Fruit fly (Drosophila melanogaster): ENCODE data around the gene Ugt303A1.
A peak's percentile ranks its signal among the peaks of the same experiment; 100 is the strongest.

The Ugt303A1 gene

dm6 chr3R:11170146-11170545 lies 5.2 kb upstream of the Ugt303A1 start, which contains the start of gene Ugt35B1:
Gene Ugt35B1, minus strand, starts transcription at chr3R:11170246.
- no peak for TF ChIP-seq Nf-YA (GFP tag; IDR thresholded peaks at IDR 0.05)
- TF ChIP-seq mld (GFP tag; IDR thresholded peaks at IDR 0.05; ENCODE audit: partially characterized antibody), result no peak
- TF ChIP-seq Trl (optimal IDR thresholded peaks at IDR 0.05), result no peak
- no peak for TF ChIP-seq Trl (GFP tag; optimal IDR thresholded peaks at IDR 0.05)
- no peak for TF ChIP-seq Atf6 (GFP tag; IDR thresholded peaks at IDR 0.05)
- TF ChIP-seq YL-1 (GFP tag; optimal IDR thresholded peaks at IDR 0.05), result no peak
- no peak for TF ChIP-seq CG10543 (GFP tag; optimal IDR thresholded peaks at IDR 0.05)
- no peak for TF ChIP-seq ATbp (GFP tag; optimal IDR thresholded peaks at IDR 0.05)
- no peak for TF ChIP-seq CG8388 (GFP tag; optimal IDR thresholded peaks at IDR 0.05)
- TF ChIP-seq ham (GFP tag; IDR thresholded peaks at IDR 0.05), result no peak
- no peak for TF ChIP-seq Aef1 (GFP tag; IDR thresholded peaks at IDR 0.05)
- TF ChIP-seq cad (GFP tag; optimal IDR thresholded peaks at IDR 0.05), result no peak
- no peak for TF ChIP-seq p53 (GFP tag; optimal IDR thresholded peaks at IDR 0.05)
- TF ChIP-seq HLH54F (GFP tag; optimal IDR thresholded peaks at IDR 0.05), result no peak
- no peak for TF ChIP-seq hbn (GFP tag; IDR thresholded peaks at IDR 0.05; ENCODE audit: partially characterized antibody)

dm6 chr3R:11172460-11173168 lies 2.7 kb upstream of the Ugt303A1 start, which contains the start of gene Ugt35A1:
Gene Ugt35A1, minus strand, starts transcription at chr3R:11172664.
- TF ChIP-seq Hr78 (GFP tag; optimal IDR thresholded peaks at IDR 0.05), result peak in 1 of 2 experiments; percentile 1
- TF ChIP-seq lab (GFP tag; optimal IDR thresholded peaks at IDR 0.05), result peak; percentile 51
- peak; percentile 77 for TF ChIP-seq CG3163 (GFP tag; optimal IDR thresholded peaks at IDR 0.05)
- TF ChIP-seq Drgx (GFP tag; IDR thresholded peaks at IDR 0.05), result no peak
- TF ChIP-seq eve (GFP tag; optimal IDR thresholded peaks at IDR 0.05), result no peak
- peak; percentile 71 for TF ChIP-seq Jarid2 (GFP tag; optimal IDR thresholded peaks at IDR 0.05)
- no peak for TF ChIP-seq TFAM (GFP tag; optimal IDR thresholded peaks at IDR 0.05)
- 0 out of 4 replicates have a peak, but pooled peaks have one; percentile 76 for TF ChIP-seq chinmo (GFP tag; IDR thresholded peaks at IDR 0.05; ENCODE audit: partially characterized antibody)
- no peak for TF ChIP-seq Ravus (GFP tag; IDR thresholded peaks at IDR 0.05)
- TF ChIP-seq sens (GFP tag), result peak; percentile 13
- TF ChIP-seq CG13296 (GFP tag; optimal IDR thresholded peaks at IDR 0.05), result peak; percentile 10
- TF ChIP-seq Vsx1 (GFP tag; optimal IDR thresholded peaks at IDR 0.05), result peak; percentile 89
- TF ChIP-seq Pdp1 (GFP tag; optimal IDR thresholded peaks at IDR 0.05), result peak in 1 of 2 experiments; percentile 92
- TF ChIP-seq z (GFP tag; IDR thresholded peaks at IDR 0.05), result peak; percentile 61; the same call in 2 of the 3 replicates
- no peak for TF ChIP-seq CG4282 (GFP tag; optimal IDR thresholded peaks at IDR 0.05)
- TF ChIP-seq Bgb (GFP tag; IDR thresholded peaks at IDR 0.05; ENCODE audit: partially characterized antibody), result 0 out of 2 replicates have a peak, but pooled peaks have one; percentile 12
- TF ChIP-seq GATAe (GFP tag; conservative IDR thresholded peaks at IDR 0.05), result peak; percentile 44; the same call in 1 of the 2 replicates
- TF ChIP-seq CG32532 (GFP tag; IDR thresholded peaks at IDR 0.05), result peak; percentile 7; the same call in 1 of the 2 replicates
- TF ChIP-seq exex (tag; optimal IDR thresholded peaks at IDR 0.05), result peak; percentile 91
- TF ChIP-seq Trl (optimal IDR thresholded peaks at IDR 0.05), result peak; percentile 67 to 75
- no peak for TF ChIP-seq Trl (GFP tag; optimal IDR thresholded peaks at IDR 0.05)
- TF ChIP-seq sd (tag; optimal IDR thresholded peaks at IDR 0.05), result peak; percentile 66
- 0 out of 2 replicates have a peak, but pooled peaks have one; percentile 15 for TF ChIP-seq al (GFP tag; IDR thresholded peaks at IDR 0.05)
- TF ChIP-seq CG18599 (GFP tag; optimal IDR thresholded peaks at IDR 0.05), result peak; percentile 1
- TF ChIP-seq sug (tag; optimal IDR thresholded peaks at IDR 0.05), result peak; percentile 28
- TF ChIP-seq CG11456 (GFP tag; IDR thresholded peaks at IDR 0.05), result no peak
- TF ChIP-seq Rfx (GFP tag; IDR thresholded peaks at IDR 0.05), result 0 out of 2 replicates have a peak, but pooled peaks have one; percentile 7
- TF ChIP-seq fd64A (GFP tag; optimal IDR thresholded peaks at IDR 0.05), result no peak
- peak; percentile 23; the same call in 1 of the 2 replicates for TF ChIP-seq CG13287 (GFP tag; IDR thresholded peaks at IDR 0.05; ENCODE audit: partially characterized antibody)
- 0 out of 3 replicates have a peak, but pooled peaks have one; percentile 12 for TF ChIP-seq otp (GFP tag; IDR thresholded peaks at IDR 0.05)
- no peak for TF ChIP-seq her (GFP tag; optimal IDR thresholded peaks at IDR 0.05)
- peak; percentile 68 for TF ChIP-seq mirr (GFP tag; optimal IDR thresholded peaks at IDR 0.05)
